Worm (Caenorhabditis elegans): Measurements from ENCODE around the gene umps-1.

DNA sequence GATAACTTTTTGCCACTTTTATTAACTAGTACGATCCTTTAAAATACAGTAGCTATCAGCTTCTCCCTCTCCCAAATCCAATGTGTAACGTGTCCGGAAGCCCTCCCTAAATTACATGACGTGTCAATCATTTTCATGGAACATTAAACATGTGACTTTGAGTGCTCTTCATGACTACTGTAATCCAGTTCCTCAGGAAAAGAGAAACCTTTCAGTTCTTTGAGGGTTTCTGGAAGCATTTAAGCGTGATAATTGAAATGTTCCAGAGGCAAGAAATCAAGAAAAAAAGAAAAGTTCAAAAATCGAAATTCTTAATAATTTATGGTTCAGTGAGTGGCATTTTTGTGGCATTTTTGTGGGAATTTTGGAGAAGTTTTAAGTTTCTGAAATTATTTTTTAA is 5.5 kb upstream of the umps-1 start:
- TF ChIP-seq flt-1 (GFP tag; IDR thresholded peaks at IDR 0.05): no peak
- TF ChIP-seq med-1 (GFP tag; optimal IDR thresholded peaks at IDR 0.05; ENCODE audit: insufficient read depth): no peak
- TF ChIP-seq cog-1 (tag; optimal IDR thresholded peaks at IDR 0.05): no peak
- no peak for TF ChIP-seq T22C8.4 (GFP tag; IDR thresholded peaks at IDR 0.05)
- no peak for TF ChIP-seq klf-2 (GFP tag; conservative IDR thresholded peaks at IDR 0.05)
- no peak for TF ChIP-seq ref-1 (GFP tag; conservative IDR thresholded peaks at IDR 0.05)

All from whole organism, midembryonic.